Fruit fly (Drosophila melanogaster) whole organism, embryonic: Measurements from ENCODE around the gene Cog3.
A peak's percentile ranks its signal among the peaks of the same experiment; 100 is the strongest.

ENCODE experiments used
- CG11085 ChIP-seq: fragments of 200-800 bp; sonication (Bioruptor generic); IDR thresholded peaks from 2 replicates; pipeline ENCODE4 v1.3.6; 2022; ENCODE audit warnings: missing biosample characterization, missing genetic modification characterization
- CG11696 ChIP-seq: fragments of 200-800 bp; sonication (Bioruptor generic); IDR thresholded peaks from 2 replicates; pipeline ENCODE4 v1.3.6; 2022; ENCODE audit warnings: missing biosample characterization, missing genetic modification characterization
- CG12155 ChIP-seq: fragments of 200-800 bp; sonication (Bioruptor generic); optimal IDR thresholded peaks from 3 replicates; lab custom pipeline; 2016; ENCODE audit warnings: missing biosample characterization, missing genetic modification characterization
- CG14050 ChIP-seq: fragments of 200-800 bp; sonication (Bioruptor generic); IDR thresholded peaks from 3 replicates; pipeline ENCODE4 v1.3.6; 2022; ENCODE audit warnings: missing biosample characterization, missing genetic modification characterization
- CG15696 ChIP-seq: fragments of 200-800 bp; sonication (Bioruptor generic); optimal IDR thresholded peaks from 2 replicates; lab custom pipeline; 2019; ENCODE audit warnings: missing biosample characterization, mild to moderate bottlenecking, missing genetic modification characterization, moderate library complexity
- CG1602 ChIP-seq: fragments of 200-800 bp; sonication (Bioruptor generic); optimal IDR thresholded peaks from 3 replicates; lab custom pipeline; 2016; ENCODE audit warnings: missing biosample characterization, missing genetic modification characterization
- CG16815 ChIP-seq: fragments of 200-800 bp; sonication (Bioruptor generic); optimal IDR thresholded peaks from 3 replicates; lab custom pipeline; 2017; ENCODE audit warnings: missing biosample characterization, mild to moderate bottlenecking, missing genetic modification characterization
- CG18619 ChIP-seq: fragments of 200-800 bp; sonication (Bioruptor generic); optimal IDR thresholded peaks from 3 replicates; lab custom pipeline; 2017; ENCODE audit warnings: missing biosample characterization, mild to moderate bottlenecking, missing genetic modification characterization
- CG2129 ChIP-seq: fragments of 200-800 bp; sonication (Bioruptor generic); IDR thresholded peaks from 2 replicates; pipeline ENCODE4 v1.3.6; 2022; ENCODE audit warnings: missing biosample characterization, missing genetic modification characterization; ENCODE audit not compliant: partially characterized antibody
- CG2202 ChIP-seq: fragments of 200-800 bp; sonication (Bioruptor generic); optimal IDR thresholded peaks from 2 replicates; lab custom pipeline; 2018; ENCODE audit warnings: missing biosample characterization, mild to moderate bottlenecking, missing genetic modification characterization
- CG31224 ChIP-seq: fragments of 200-800 bp; sonication (Bioruptor generic); IDR thresholded peaks from 2 replicates; pipeline ENCODE4 v1.3.6; 2022; ENCODE audit warnings: missing biosample characterization, missing genetic modification characterization
- CG31441 ChIP-seq: fragments of 200-800 bp; sonication (Bioruptor generic); IDR thresholded peaks from 2 replicates; pipeline ENCODE4 v1.3.6; 2022; ENCODE audit warnings: missing biosample characterization, missing genetic modification characterization
- CG33557 ChIP-seq: fragments of 200-800 bp; sonication (Bioruptor generic); optimal IDR thresholded peaks from 2 replicates; lab custom pipeline; 2019; ENCODE audit warnings: missing biosample characterization, mild to moderate bottlenecking, missing genetic modification characterization, moderate library complexity
- CG3847 ChIP-seq: fragments of 200-800 bp; sonication (Bioruptor generic); IDR thresholded peaks from 2 replicates; pipeline ENCODE4 v1.3.6; 2022; ENCODE audit warnings: missing biosample characterization, missing genetic modification characterization
- CG3995 ChIP-seq: fragments of 200-800 bp; sonication (Bioruptor generic); optimal IDR thresholded peaks from 3 replicates; lab custom pipeline; 2016; ENCODE audit warnings: missing biosample characterization, missing genetic modification characterization
- CG43689 ChIP-seq: fragments of 200-800 bp; sonication (Bioruptor generic); IDR thresholded peaks from 2 replicates; pipeline ENCODE4 v1.3.6; 2022; ENCODE audit warnings: missing biosample characterization, missing genetic modification characterization
- CG4617 ChIP-seq: fragments of 200-800 bp; sonication (Bioruptor generic); optimal IDR thresholded peaks from 3 replicates; lab custom pipeline; 2016; ENCODE audit warnings: missing biosample characterization, missing genetic modification characterization, borderline replicate concordance
- CG7745 ChIP-seq: fragments of 200-800 bp; sonication (Bioruptor generic); optimal IDR thresholded peaks from 2 replicates; lab custom pipeline; 2018; ENCODE audit warnings: missing biosample characterization, mild to moderate bottlenecking, missing genetic modification characterization, moderate library complexity
- E2f1 ChIP-seq: fragments of 200-800 bp; sonication (Bioruptor generic); IDR thresholded peaks from 2 replicates; pipeline ENCODE4 v1.3.6; 2022; ENCODE audit warnings: missing biosample characterization, missing genetic modification characterization
- Ets97D ChIP-seq: fragments of 200-800 bp; sonication (Bioruptor generic); optimal IDR thresholded peaks from 3 replicates; lab custom pipeline; 2016; ENCODE audit warnings: missing biosample characterization, missing genetic modification characterization
- Gug ChIP-seq: fragments of 200-800 bp; sonication (Bioruptor generic); IDR thresholded peaks from 4 replicates; pipeline ENCODE4 v1.3.6; 2022; ENCODE audit warnings: missing biosample characterization, missing genetic modification characterization
- Jarid2 ChIP-seq: fragments of 200-800 bp; sonication (Bioruptor generic); optimal IDR thresholded peaks from 3 replicates; lab custom pipeline; 2017; ENCODE audit warnings: mild to moderate bottlenecking, missing biosample characterization, missing genetic modification reagents, missing genetic modification characterization
- NC2β ChIP-seq: fragments of 200-800 bp; sonication (Bioruptor generic); optimal IDR thresholded peaks from 2 replicates; lab custom pipeline; 2016; ENCODE audit warnings: missing biosample characterization, missing genetic modification characterization
- NK7.1 ChIP-seq: fragments of 200-800 bp; sonication (Bioruptor generic); optimal IDR thresholded peaks from 3 replicates; lab custom pipeline; 2016; ENCODE audit warnings: missing biosample characterization, missing genetic modification characterization
- Side ChIP-seq: fragments of 200-800 bp; sonication (Bioruptor generic); optimal IDR thresholded peaks from 2 replicates; lab custom pipeline; 2016; ENCODE audit warnings: missing biosample characterization, missing genetic modification characterization
- ab ChIP-seq: fragments of 200-800 bp; sonication (Bioruptor generic); optimal IDR thresholded peaks from 2 replicates; lab custom pipeline; 2016; ENCODE audit warnings: missing biosample characterization, missing genetic modification characterization
- ac ChIP-seq: fragments of 200-800 bp; sonication (Bioruptor generic); optimal IDR thresholded peaks from 3 replicates; lab custom pipeline; 2017; ENCODE audit warnings: missing biosample characterization, mild to moderate bottlenecking, missing genetic modification characterization
- caup ChIP-seq: fragments of 200-800 bp; sonication (Bioruptor generic); optimal IDR thresholded peaks from 3 replicates; lab custom pipeline; 2017; ENCODE audit warnings: missing biosample characterization, mild to moderate bottlenecking, missing genetic modification characterization, moderate library complexity; ENCODE audit not compliant: severe bottlenecking
- crol ChIP-seq: fragments of 200-800 bp; sonication (Bioruptor generic); IDR thresholded peaks from 2 replicates; pipeline ENCODE4 v1.3.6; 2022; ENCODE audit warnings: missing biosample characterization, missing genetic modification characterization
- ewg ChIP-seq: fragments of 200-800 bp; sonication (Bioruptor generic); optimal IDR thresholded peaks from 3 replicates; lab custom pipeline; 2017; ENCODE audit warnings: mild to moderate bottlenecking, missing biosample characterization, missing genetic modification reagents, missing genetic modification characterization
- gce ChIP-seq: fragments of 200-800 bp; sonication (Bioruptor generic); IDR thresholded peaks from 3 replicates; pipeline ENCODE4 v1.3.6; 2022; ENCODE audit warnings: missing biosample characterization, missing genetic modification characterization
- gro ChIP-seq: fragments of 200-800 bp; sonication (Bioruptor generic); optimal IDR thresholded peaks from 2 replicates; lab custom pipeline; 2016; ENCODE audit warnings: missing biosample characterization, missing genetic modification characterization
- ham ChIP-seq: fragments of 200-800 bp; sonication (Bioruptor generic); IDR thresholded peaks from 2 replicates; pipeline ENCODE4 v1.3.6; 2022; ENCODE audit warnings: missing biosample characterization, missing genetic modification characterization
- lola ChIP-seq, 3 experiments: fragments of >200 bp in 2 of 3; fragments of 200-800 bp in 1 of 3; sonication (Bioruptor generic) in 1 of 3; optimal IDR thresholded peaks; 2 replicates each; lab custom pipeline; 2017 to 2019; ENCODE audit warnings: missing biosample characterization in 3 of 3, missing genetic modification characterization in 3 of 3, mild to moderate bottlenecking in 1 of 3, moderate library complexity in 1 of 3
- maf-S ChIP-seq: fragments of 200-800 bp; sonication (Bioruptor generic); optimal IDR thresholded peaks from 2 replicates; lab custom pipeline; 2016; ENCODE audit warnings: missing biosample characterization, missing genetic modification characterization
- mirr ChIP-seq: fragments of 200-800 bp; sonication (Bioruptor generic); optimal IDR thresholded peaks from 3 replicates; lab custom pipeline; 2018; ENCODE audit warnings: missing biosample characterization, mild to moderate bottlenecking, missing genetic modification characterization
- odd ChIP-seq: fragments of 200-800 bp; sonication (Bioruptor generic); optimal IDR thresholded peaks from 2 replicates; lab custom pipeline; 2017; ENCODE audit warnings: missing biosample characterization, mild to moderate bottlenecking, missing genetic modification characterization
- pb ChIP-seq: fragments of 200-800 bp; sonication (Bioruptor generic); optimal IDR thresholded peaks from 3 replicates; lab custom pipeline; 2016; ENCODE audit warnings: missing biosample characterization, missing genetic modification characterization
- pita ChIP-seq: fragments of 200-800 bp; sonication (Bioruptor generic); optimal IDR thresholded peaks from 2 replicates; lab custom pipeline; 2017; ENCODE audit warnings: missing biosample characterization, mild to moderate bottlenecking, missing genetic modification characterization
- pros ChIP-seq: fragments of 200-800 bp; sonication (Bioruptor generic); optimal IDR thresholded peaks from 3 replicates; lab custom pipeline; 2019; ENCODE audit warnings: missing biosample characterization, mild to moderate bottlenecking, missing genetic modification characterization, moderate library complexity
- pzg ChIP-seq: fragments of 200-800 bp; sonication (Bioruptor generic); optimal IDR thresholded peaks from 3 replicates; lab custom pipeline; 2018; ENCODE audit warnings: missing biosample characterization, mild to moderate bottlenecking, missing genetic modification characterization, moderate library complexity
- ro ChIP-seq: fragments of 200-800 bp; sonication (Bioruptor generic); IDR thresholded peaks from 2 replicates; pipeline ENCODE4 v1.3.6; 2022; ENCODE audit warnings: missing biosample characterization, missing genetic modification characterization
- scrt ChIP-seq: fragments of 200-800 bp; sonication (Bioruptor generic); optimal IDR thresholded peaks from 2 replicates; lab custom pipeline; 2018; ENCODE audit warnings: missing biosample characterization, mild to moderate bottlenecking, missing genetic modification characterization, moderate library complexity
- sob ChIP-seq: fragments of 200-800 bp; sonication (Bioruptor generic); IDR thresholded peaks from 2 replicates; pipeline ENCODE4 v1.3.6; 2022; ENCODE audit warnings: missing biosample characterization, missing genetic modification characterization
- stc ChIP-seq: fragments of 200-800 bp; sonication (Bioruptor generic); IDR thresholded peaks from 2 replicates; pipeline ENCODE4 v1.3.6; 2022; ENCODE audit warnings: missing biosample characterization, missing genetic modification characterization
- tap ChIP-seq: fragments of 200-800 bp; optimal IDR thresholded peaks from 3 replicates; lab custom pipeline; 2019; ENCODE audit warnings: missing biosample characterization, mild to moderate bottlenecking, missing genetic modification characterization, moderate library complexity
- twi ChIP-seq: fragments of 200-800 bp; optimal IDR thresholded peaks from 2 replicates; lab custom pipeline; 2019; ENCODE audit warnings: missing biosample characterization, mild to moderate bottlenecking, missing genetic modification characterization, moderate library complexity
- zen2 ChIP-seq: fragments of 200-800 bp; sonication (Bioruptor generic); IDR thresholded peaks from 3 replicates; pipeline ENCODE4 v1.3.6; 2022; ENCODE audit warnings: missing biosample characterization, missing genetic modification characterization; ENCODE audit not compliant: partially characterized antibody

The Cog3 gene

dm6 chr2L:3478034-3478880 is 21.4 kb upstream of the Cog3 start, which contains the start of gene Thor (continued):
- TF ChIP-seq pzg (GFP tag; lab: Kevin White, UChicago) (peak; percentile 12), scrt (GFP tag; lab: Kevin White, UChicago) (peak; percentile 48), CG2129 (GFP tag; lab: Robert Waterston, UW) (no peak), CG31441 (GFP tag; lab: Robert Waterston, UW) (peak; percentile 71), maf-S (GFP tag; lab: Kevin White, UChicago) (peak; percentile 44), crol (GFP tag; lab: Robert Waterston, UW) (peak; percentile 57), CG3847 (GFP tag; lab: Robert Waterston, UW) (peak; percentile 46; the same call in 1 of the 2 replicates), pita (GFP tag; lab: Kevin White, UChicago) (no peak), CG11696 (peak; percentile 53; the same call in 1 of the 2 replicates), gce (GFP tag; lab: Robert Waterston, UW) (peak; percentile 83), CG15696 (peak; percentile 40), gro (GFP tag; lab: Kevin White, UChicago) (peak; percentile 89), ro (GFP tag; lab: Robert Waterston, UW) (no peak), CG3995 (no peak), CG1602 (GFP tag; lab: Kevin White, UChicago) (peak; percentile 7), Ets97D (GFP tag; lab: Kevin White, UChicago) (no peak), tap (tag; lab: Kevin White, UChicago) (peak; percentile 50), CG43689 (peak; percentile 43; the same call in 1 of the 2 replicates), pb (GFP tag; lab: Kevin White, UChicago) (peak; percentile 75), CG14050 (GFP tag; lab: Robert Waterston, UW) (peak; percentile 50; the same call in 1 of the 3 replicates), CG31224 (GFP tag; lab: Robert Waterston, UW) (peak; percentile 55; the same call in 1 of the 2 replicates), CG4617 (GFP tag; lab: Kevin White, UChicago) (peak; percentile 37), odd (GFP tag; lab: Kevin White, UChicago) (peak; percentile 39), zen2 (GFP tag; lab: Robert Waterston, UW) (no peak; the same call in 2 of the 3 replicates), E2f1 (GFP tag; lab: Robert Waterston, UW) (peak; percentile 23; the same call in 1 of the 2 replicates), mirr (GFP tag; lab: Kevin White, UChicago) (peak; percentile 91), Side (peak; percentile 87), CG33557 (GFP tag; lab: Kevin White, UChicago) (peak; percentile 75), CG18619 (GFP tag; lab: Kevin White, UChicago) (peak; percentile 67), ewg (GFP tag; lab: Kevin White, UChicago) (peak; percentile 42), CG2202 (tag; lab: Kevin White, UChicago) (peak; percentile 54), caup (peak; percentile 91), ab (GFP tag; lab: Kevin White, UChicago) (peak; percentile 58), NC2β (peak; percentile 72), sob (GFP tag; lab: Robert Waterston, UW) (peak; percentile 76), pros (GFP tag; lab: Kevin White, UChicago) (peak; percentile 68), CG12155 (peak; percentile 24), Jarid2 (GFP tag; lab: Kevin White, UChicago) (peak; percentile 97), stc (GFP tag; lab: Robert Waterston, UW) (peak; percentile 73), ham (GFP tag; lab: Robert Waterston, UW) (no peak; the same call in 1 of the 2 replicates), NK7.1 (GFP tag; lab: Kevin White, UChicago) (peak; percentile 6), ac (GFP tag; lab: Kevin White, UChicago) (peak; percentile 56), Gug (no peak), lola (GFP tag; optimal IDR thresholded peaks at IDR 0.05; lab: Kevin White, UChicago) (no peak), CG7745 (tag; lab: Kevin White, UChicago) (no peak), twi (tag; lab: Kevin White, UChicago) (peak; percentile 0), CG16815 (GFP tag; lab: Kevin White, UChicago) (no peak), CG11085 (GFP tag; lab: Robert Waterston, UW) (peak; percentile 41; the same call in 1 of the 2 replicates)
